Fruit fly (Drosophila melanogaster) whole organism, adult: ENCODE data around the gene CG11857.
A peak's percentile ranks its signal among the peaks of the same experiment; 100 is the strongest.

ENCODE experiments used
- Hr96 ChIP-seq: fragments of 200-800 bp; sonication (Bioruptor generic); optimal IDR thresholded peaks from 2 replicates; lab custom pipeline; 2016; ENCODE audit warnings: missing biosample characterization, missing genetic modification characterization
- cic ChIP-seq: fragments of 200-800 bp; sonication (Bioruptor generic); optimal IDR thresholded peaks from 2 replicates; lab custom pipeline; 2017; ENCODE audit warnings: missing biosample characterization, mild to moderate bottlenecking, missing genetic modification characterization, moderate library complexity

Gene CG11857

dm6 chr3R:25309175-25309574 is 50.5 kb downstream of the CG11857 start:
- TF ChIP-seq cic (GFP tag; lab: Kevin White, UChicago) (peak; percentile 5), Hr96 (no peak)
